Worm (Caenorhabditis elegans) whole organism, midembryonic: Measurements from ENCODE around the gene F22H10.6.

ENCODE experiments used
- T22C8.4 ChIP-seq: fragments of 200-800 bp; sonication (Bioruptor generic); IDR thresholded peaks from 2 replicates; pipeline ENCODE4 v1.3.6; 2022; ENCODE audit warnings: missing genetic modification characterization, missing compliant biosample characterization
- cog-1 ChIP-seq: sonication (generic microtip); optimal IDR thresholded peaks from 2 replicates; lab custom pipeline; 2016; ENCODE audit warnings: missing genetic modification characterization, missing compliant biosample characterization
- flt-1 ChIP-seq: fragments of 200-800 bp; sonication (Bioruptor generic); IDR thresholded peaks from 2 replicates; pipeline ENCODE4 v1.3.6; 2022; ENCODE audit warnings: missing genetic modification characterization, missing compliant biosample characterization
- klf-2 ChIP-seq: fragments of 200-800 bp; sonication (Bioruptor generic); conservative IDR thresholded peaks from 2 replicates; pipeline ENCODE4 v1.3.6; 2022; ENCODE audit warnings: missing genetic modification reagents, missing genetic modification characterization, missing compliant biosample characterization
- med-1 ChIP-seq: sonication (generic microtip); optimal IDR thresholded peaks from 2 replicates; lab custom pipeline; 2017; ENCODE audit warnings: missing genetic modification characterization, mild to moderate bottlenecking, missing compliant biosample characterization, antibody characterized with exemption, missing genetic modification reagents; ENCODE audit not compliant: insufficient read depth
- ref-1 ChIP-seq: fragments of 200-800 bp; sonication (Bioruptor generic); conservative IDR thresholded peaks from 2 replicates; pipeline ENCODE4 v1.3.6; 2022; ENCODE audit warnings: missing genetic modification reagents, missing genetic modification characterization, missing compliant biosample characterization
- tab-1 ChIP-seq: fragments of 200-800 bp; sonication (Bioruptor generic); IDR thresholded peaks from 2 replicates; pipeline ENCODE4 v1.3.6; 2022; ENCODE audit warnings: missing genetic modification characterization, missing compliant biosample characterization
- ztf-23 ChIP-seq: fragments of 200-800 bp; sonication (Bioruptor generic); IDR thresholded peaks from 2 replicates; pipeline ENCODE4 v1.3.6; 2022; ENCODE audit warnings: missing genetic modification reagents, missing genetic modification characterization, missing compliant biosample characterization
- ztf-29 ChIP-seq: fragments of 200-800 bp; sonication (Bioruptor generic); IDR thresholded peaks from 2 replicates; pipeline ENCODE4 v1.3.6; 2022; ENCODE audit warnings: missing genetic modification reagents, missing genetic modification characterization, missing compliant biosample characterization

F22H10.6 gene

ce11 chrX:16681910-16682493, 9.1 kb downstream of the F22H10.6 start:
- TF ChIP-seq ref-1 (GFP tag; lab: Robert Waterston, UW) (peak; percentile 47; the same call in 1 of the 2 replicates), cog-1 (tag; lab: Kevin White, UChicago) (peak; percentile 95), tab-1 (GFP tag; lab: Robert Waterston, UW) (peak; percentile 33; the same call in 1 of the 2 replicates), med-1 (GFP tag; lab: Kevin White, UChicago) (no peak), T22C8.4 (GFP tag; lab: Robert Waterston, UW) (peak; percentile 98), flt-1 (peak; percentile 89), ztf-29 (GFP tag; lab: Robert Waterston, UW) (peak; percentile 57; the same call in 1 of the 2 replicates), klf-2 (GFP tag; lab: Robert Waterston, UW) (peak; percentile 75), ztf-23 (peak; percentile 75; the same call in 1 of the 2 replicates)

- TF ChIP-seq flt-1 (no peak), ztf-29 (GFP tag; lab: Robert Waterston, UW) (no peak), ref-1 (GFP tag; lab: Robert Waterston, UW) (no peak)
These were observed 12.0 kb downstream of the F22H10.6 start, which contains the start of gene F22H10.2 for ce11 chrX:16679117-16679590. Gene F22H10.2, plus strand, starts transcription at chrX:16679540.

- TF ChIP-seq klf-2 (GFP tag; lab: Robert Waterston, UW) (no peak), ref-1 (GFP tag; lab: Robert Waterston, UW) (no peak), ztf-23 (no peak), flt-1 (no peak), ztf-29 (GFP tag; lab: Robert Waterston, UW) (no peak), T22C8.4 (GFP tag; lab: Robert Waterston, UW) (no peak), med-1 (GFP tag; lab: Kevin White, UChicago) (no peak), cog-1 (tag; lab: Kevin White, UChicago) (no peak), tab-1 (GFP tag; lab: Robert Waterston, UW) (no peak)
These were observed 13.0 kb downstream of the F22H10.6 start for ce11 chrX:16678097-16678496.

- TF ChIP-seq flt-1 (no peak), ztf-29 (GFP tag; lab: Robert Waterston, UW) (no peak), med-1 (GFP tag; lab: Kevin White, UChicago) (no peak)
These were observed 13.5 kb downstream of the F22H10.6 start, which contains the start of gene F22H10.3 for ce11 chrX:16677672-16678071. Gene F22H10.3, minus strand, starts transcription at chrX:16677707.

DNA sequence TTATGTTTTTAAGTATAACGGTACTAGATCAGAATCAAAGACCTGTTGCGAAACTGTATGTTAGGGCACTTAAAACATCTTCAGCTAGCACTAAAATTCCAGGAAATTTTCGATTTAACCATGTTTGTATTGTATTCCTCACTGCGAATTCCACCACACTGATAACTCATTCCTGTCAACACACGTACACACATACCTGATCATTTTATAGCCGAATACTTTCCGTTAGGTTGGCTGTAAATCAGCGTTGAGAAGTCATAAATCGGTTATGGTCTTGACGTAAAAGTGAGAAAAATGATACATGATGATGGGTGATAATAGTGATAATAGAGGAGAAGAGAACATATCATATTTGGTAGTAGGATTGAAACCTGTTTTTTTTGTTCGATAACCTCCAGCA, 15.4 kb downstream of the F22H10.6 start:
- TF ChIP-seq tab-1 (GFP tag; lab: Robert Waterston, UW), result no peak
- no peak for TF ChIP-seq klf-2 (GFP tag; lab: Robert Waterston, UW)
- no peak for TF ChIP-seq ref-1 (GFP tag; lab: Robert Waterston, UW)
- TF ChIP-seq T22C8.4 (GFP tag; lab: Robert Waterston, UW), result no peak
- no peak for TF ChIP-seq med-1 (GFP tag; lab: Kevin White, UChicago)
- TF ChIP-seq flt-1, result no peak
- no peak for TF ChIP-seq ztf-29 (GFP tag; lab: Robert Waterston, UW)
- no peak for TF ChIP-seq cog-1 (tag; lab: Kevin White, UChicago)
- TF ChIP-seq ztf-23, result no peak

ce11 chrX:16674632-16675031, 16.5 kb downstream of the F22H10.6 start, which contains the start of gene tag-343:
Gene tag-343, minus strand, starts transcription at chrX:16674732.
- TF ChIP-seq ref-1 (GFP tag; lab: Robert Waterston, UW), result no peak
- TF ChIP-seq cog-1 (tag; lab: Kevin White, UChicago), result no peak
- no peak for TF ChIP-seq med-1 (GFP tag; lab: Kevin White, UChicago)
- TF ChIP-seq tab-1 (GFP tag; lab: Robert Waterston, UW), result no peak
- no peak for TF ChIP-seq T22C8.4 (GFP tag; lab: Robert Waterston, UW)

DNA sequence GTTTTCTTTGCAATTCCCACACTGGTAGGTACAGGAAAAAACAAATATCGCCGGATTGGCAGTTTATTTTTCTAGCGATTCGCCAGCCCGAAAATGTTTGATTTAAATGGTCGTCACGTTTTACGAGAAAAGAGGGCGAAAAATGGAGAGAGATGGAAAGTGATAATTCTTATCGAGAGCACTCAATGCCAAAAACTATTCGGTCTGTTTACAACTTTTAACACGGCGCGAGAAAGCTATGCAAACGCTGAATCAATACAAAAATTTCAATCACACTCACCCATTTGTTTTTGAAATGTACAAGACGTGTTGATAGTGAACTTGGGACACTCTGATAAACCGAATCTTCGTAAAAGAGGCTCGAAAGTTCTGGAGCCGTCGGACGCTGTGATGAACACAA, 18.5 kb downstream of the F22H10.6 start:
- TF ChIP-seq klf-2 (GFP tag; lab: Robert Waterston, UW), result no peak
- TF ChIP-seq med-1 (GFP tag; lab: Kevin White, UChicago), result no peak
- TF ChIP-seq flt-1, result no peak
- no peak for TF ChIP-seq tab-1 (GFP tag; lab: Robert Waterston, UW)
- no peak for TF ChIP-seq T22C8.4 (GFP tag; lab: Robert Waterston, UW)
- TF ChIP-seq cog-1 (tag; lab: Kevin White, UChicago), result no peak
- no peak for TF ChIP-seq ztf-29 (GFP tag; lab: Robert Waterston, UW)
- no peak for TF ChIP-seq ref-1 (GFP tag; lab: Robert Waterston, UW)
- no peak for TF ChIP-seq ztf-23

DNA sequence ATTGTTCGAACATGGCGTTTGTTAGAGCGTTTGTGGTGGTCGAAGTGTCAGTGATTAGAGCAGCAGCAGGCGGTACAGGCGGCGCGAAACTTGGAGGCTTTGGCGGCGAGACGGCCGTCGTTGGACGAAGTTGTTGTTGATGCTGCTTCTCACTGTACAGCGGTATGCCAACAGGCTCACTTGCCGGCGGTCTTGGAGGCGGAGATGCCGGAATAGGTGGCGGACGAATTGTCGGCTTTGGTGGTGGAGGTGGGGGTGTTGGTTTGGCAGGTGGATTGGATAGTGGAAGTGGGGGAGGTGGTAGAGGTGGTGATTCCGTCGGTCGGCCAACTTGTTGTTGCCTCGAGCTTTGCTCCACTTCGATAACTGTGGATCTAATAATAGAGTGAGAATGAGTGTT, 19.9 kb downstream of the F22H10.6 start:
- peak; percentile 56; the same call in 1 of the 2 replicates for TF ChIP-seq flt-1
- no peak for TF ChIP-seq tab-1 (GFP tag; lab: Robert Waterston, UW)

DNA sequence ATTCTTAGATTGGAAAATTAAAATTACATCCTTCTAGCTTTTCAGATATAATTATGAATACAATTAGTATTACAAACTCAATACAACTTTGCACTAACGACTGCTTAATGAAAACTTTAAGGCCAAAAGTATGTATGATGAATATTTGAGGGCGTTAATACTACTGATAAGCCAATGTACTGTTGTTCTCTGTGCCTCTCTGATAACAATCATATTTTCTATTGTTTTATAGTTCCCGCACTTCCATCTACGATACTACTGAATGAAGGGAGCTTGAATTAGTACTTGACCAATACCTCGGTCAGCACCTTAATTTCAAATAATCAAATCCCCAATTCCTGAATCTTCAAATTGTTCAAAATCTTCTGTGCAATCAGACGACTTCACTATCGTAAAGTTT, 22.0 kb downstream of the F22H10.6 start:
- no peak for TF ChIP-seq ref-1 (GFP tag; lab: Robert Waterston, UW)
- no peak for TF ChIP-seq ztf-23
- no peak for TF ChIP-seq klf-2 (GFP tag; lab: Robert Waterston, UW)
- no peak for TF ChIP-seq cog-1 (tag; lab: Kevin White, UChicago)
- TF ChIP-seq T22C8.4 (GFP tag; lab: Robert Waterston, UW), result no peak
- TF ChIP-seq med-1 (GFP tag; lab: Kevin White, UChicago), result no peak
- TF ChIP-seq tab-1 (GFP tag; lab: Robert Waterston, UW), result no peak
- no peak for TF ChIP-seq flt-1

DNA sequence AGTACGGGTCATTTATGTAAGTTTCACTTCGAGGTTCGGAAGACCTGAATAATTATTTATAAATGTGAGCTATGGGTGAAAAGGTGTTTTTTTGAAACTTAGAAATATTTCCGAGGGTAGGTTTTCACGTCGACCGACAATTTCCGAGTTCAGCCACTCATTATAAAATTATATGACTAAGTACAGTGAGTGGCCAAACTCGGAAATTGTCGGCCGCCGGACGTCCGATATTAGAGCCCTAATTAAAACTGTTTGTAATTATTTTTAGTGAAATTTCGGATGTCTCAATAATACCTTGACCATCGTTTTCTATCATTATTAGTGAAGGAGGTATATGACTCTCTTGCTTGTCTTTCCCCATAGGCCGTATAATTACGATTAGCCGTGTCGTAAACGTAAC, 23.6 kb downstream of the F22H10.6 start:
- TF ChIP-seq T22C8.4 (GFP tag; lab: Robert Waterston, UW), result no peak
- no peak for TF ChIP-seq ref-1 (GFP tag; lab: Robert Waterston, UW)
- no peak for TF ChIP-seq ztf-23
- no peak for TF ChIP-seq klf-2 (GFP tag; lab: Robert Waterston, UW)
- no peak for TF ChIP-seq flt-1
- no peak for TF ChIP-seq ztf-29 (GFP tag; lab: Robert Waterston, UW)
- TF ChIP-seq cog-1 (tag; lab: Kevin White, UChicago), result no peak
- TF ChIP-seq tab-1 (GFP tag; lab: Robert Waterston, UW), result no peak
- no peak for TF ChIP-seq med-1 (GFP tag; lab: Kevin White, UChicago)
